Worm (Caenorhabditis elegans): ENCODE measurements around the gene R10E4.1.

DNA sequence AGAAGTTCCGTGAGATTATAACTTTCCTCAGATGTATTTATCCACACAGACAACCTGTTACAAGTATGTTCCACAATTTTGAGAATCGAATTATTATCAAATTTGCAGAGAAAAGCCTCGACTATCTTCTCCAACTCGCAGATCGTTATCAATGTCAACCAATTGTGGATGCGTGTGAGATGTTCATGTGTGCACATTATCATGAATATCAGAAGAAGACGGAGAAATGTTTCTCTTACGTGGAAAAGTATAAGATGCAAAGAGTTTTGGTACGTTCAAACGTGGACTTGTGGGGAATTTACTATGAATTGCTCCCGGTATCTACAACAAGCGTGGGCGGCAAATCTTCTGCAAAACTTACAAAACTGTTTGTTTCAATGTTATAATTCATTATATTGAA, 1.5 kb downstream of the R10E4.1 start:
- no peak for TF ChIP-seq W03F9.2 (tag; optimal IDR thresholded peaks at IDR 0.05)
- TF ChIP-seq him-1 (tag; optimal IDR thresholded peaks at IDR 0.05), result no peak
- no peak for TF ChIP-seq dao-5 (tag; optimal IDR thresholded peaks at IDR 0.05)
